Fruit fly (Drosophila melanogaster): ENCODE measurements around the gene CG9592.

- TF ChIP-seq cato (GFP tag; optimal IDR thresholded peaks at IDR 0.05; ENCODE audit: borderline replicate concordance), result no peak
- no peak for TF ChIP-seq gfzf (GFP tag; optimal IDR thresholded peaks at IDR 0.05)
- TF ChIP-seq pan (optimal IDR thresholded peaks at IDR 0.05), result no peak
- TF ChIP-seq pan (GFP tag; optimal IDR thresholded peaks at IDR 0.05 in 1 of 2, IDR thresholded peaks at IDR 0.05 in 1 of 2), result no peak
- no peak for TF ChIP-seq kah (GFP tag; optimal IDR thresholded peaks at IDR 0.05)
- TF ChIP-seq CG10462 (GFP tag; optimal IDR thresholded peaks at IDR 0.05), result no peak
Observed at dm6 chr3L:14552041-14552924, 34.7 kb downstream of the CG9592 start.

Measured in whole organism, embryonic.